Worm (Caenorhabditis elegans) whole organism, L4/young adult: ENCODE results near the gene metl-13.

Experiments used
- W03F9.2 ChIP-seq: fragments of 150-350 bp; optimal IDR thresholded peaks from 2 replicates; lab custom pipeline; 2014; ENCODE audit warnings: missing biosample characterization, missing genetic modification characterization
- dao-5 ChIP-seq: sonication (generic microtip); optimal IDR thresholded peaks from 2 replicates; lab custom pipeline; 2016; ENCODE audit warnings: missing genotype, missing genetic modification characterization, moderate library complexity, missing compliant biosample characterization
- him-1 ChIP-seq: sonication (generic microtip); optimal IDR thresholded peaks from 2 replicates; lab custom pipeline; 2016; ENCODE audit warnings: missing genotype, missing genetic modification reagents, missing genetic modification characterization, missing compliant biosample characterization

ce11 chrIV:6653663-6654201 lies 18.8 kb downstream of the metl-13 start:
- TF ChIP-seq dao-5 (tag; lab: Kevin White, UChicago) (no peak), W03F9.2 (tag; lab: Kevin White, UChicago) (no peak), him-1 (tag; lab: Kevin White, UChicago) (no peak)
